Fruit fly (Drosophila melanogaster): ENCODE data around the gene beat-Ib.

Gene beat-Ib

dm6 chr2L:15962335-15962734 is at the start of gene beat-Ib:
Gene beat-Ib (minus strand): TSS chr2L:15962435.
- no peak for TF ChIP-seq Crg-1 (GFP tag; optimal IDR thresholded peaks at IDR 0.05)
- TF ChIP-seq cic (GFP tag; optimal IDR thresholded peaks at IDR 0.05) = no peak
- TF ChIP-seq CG11617 (GFP tag; optimal IDR thresholded peaks at IDR 0.05) = no peak
- TF ChIP-seq toe (GFP tag; optimal IDR thresholded peaks at IDR 0.05) = no peak
- TF ChIP-seq CG33017 (tag; optimal IDR thresholded peaks at IDR 0.05) = no peak

dm6 chr2L:16006179-16006578 is 43.9 kb upstream of the beat-Ib start, which contains the start of gene CG31820:
Gene CG31820 (minus strand): TSS chr2L:16006279.
- TF ChIP-seq CG7045 (GFP tag; optimal IDR thresholded peaks at IDR 0.05) (no peak), ovo (GFP tag; optimal IDR thresholded peaks at IDR 0.05) (no peak), toe (GFP tag; optimal IDR thresholded peaks at IDR 0.05) (no peak), Crg-1 (GFP tag; optimal IDR thresholded peaks at IDR 0.05) (no peak), tj (GFP tag; optimal IDR thresholded peaks at IDR 0.05) (no peak), bab1 (GFP tag; optimal IDR thresholded peaks at IDR 0.05) (no peak), cic (GFP tag; optimal IDR thresholded peaks at IDR 0.05) (no peak), Mnt (GFP tag; optimal IDR thresholded peaks at IDR 0.05) (no peak), CG33017 (tag; optimal IDR thresholded peaks at IDR 0.05) (no peak), CG11617 (GFP tag; optimal IDR thresholded peaks at IDR 0.05) (no peak), CG12768 (GFP tag; optimal IDR thresholded peaks at IDR 0.05) (no peak), Hr96 (GFP tag; optimal IDR thresholded peaks at IDR 0.05) (no peak), Clk (GFP tag; optimal IDR thresholded peaks at IDR 0.05) (no peak), pad (GFP tag; optimal IDR thresholded peaks at IDR 0.05) (no peak), CG14711 (tag; optimal IDR thresholded peaks at IDR 0.05) (no peak)

dm6 chr2L:16004025-16004424 is 41.8 kb upstream of the beat-Ib start, which contains the start of the genes CG13245 and CG43816:
Gene CG13245 (plus strand): TSS chr2L:16004325.
Gene CG43816 (plus strand): TSS chr2L:16004325.
- TF ChIP-seq CG12768 (GFP tag; optimal IDR thresholded peaks at IDR 0.05) (no peak), CG33017 (tag; optimal IDR thresholded peaks at IDR 0.05) (no peak), kay (GFP tag; ENCODE audit: borderline replicate concordance) (no peak), Clk (GFP tag; optimal IDR thresholded peaks at IDR 0.05) (no peak)

- TF ChIP-seq CG7045 (GFP tag; optimal IDR thresholded peaks at IDR 0.05) (no peak), cnc (optimal IDR thresholded peaks at IDR 0.05) (no peak), CG14711 (tag; optimal IDR thresholded peaks at IDR 0.05) (no peak), bab1 (GFP tag; optimal IDR thresholded peaks at IDR 0.05) (no peak), CG7101 (tag; optimal IDR thresholded peaks at IDR 0.05) (no peak), kay (GFP tag; ENCODE audit: borderline replicate concordance) (no peak), CG12768 (GFP tag; optimal IDR thresholded peaks at IDR 0.05) (no peak), pad (GFP tag; optimal IDR thresholded peaks at IDR 0.05) (no peak), cic (GFP tag; optimal IDR thresholded peaks at IDR 0.05) (no peak), toe (GFP tag; optimal IDR thresholded peaks at IDR 0.05) (no peak)
These were observed 41.3 kb upstream of the beat-Ib start, which contains the start of gene CG34167 for dm6 chr2L:16003541-16003940. Gene CG34167 (minus strand): TSS chr2L:16003641.

dm6 chr2L:16000199-16000598 is 38.0 kb upstream of the beat-Ib start, which contains the start of gene beat-Ic:
Gene beat-Ic (plus strand): TSS chr2L:16000291.
- TF ChIP-seq CG1620 (GFP tag; optimal IDR thresholded peaks at IDR 0.05) (no peak), Clk (GFP tag; optimal IDR thresholded peaks at IDR 0.05) (no peak), cnc (optimal IDR thresholded peaks at IDR 0.05) (no peak), Mnt (GFP tag; optimal IDR thresholded peaks at IDR 0.05) (no peak), CG12768 (GFP tag; optimal IDR thresholded peaks at IDR 0.05) (no peak), CG7045 (GFP tag; optimal IDR thresholded peaks at IDR 0.05) (no peak), Hr96 (GFP tag; optimal IDR thresholded peaks at IDR 0.05) (no peak), tj (GFP tag; optimal IDR thresholded peaks at IDR 0.05) (no peak), CG11617 (GFP tag; optimal IDR thresholded peaks at IDR 0.05) (no peak), cic (GFP tag; optimal IDR thresholded peaks at IDR 0.05) (no peak), CG14711 (tag; optimal IDR thresholded peaks at IDR 0.05) (no peak), toe (GFP tag; optimal IDR thresholded peaks at IDR 0.05) (no peak)

- no peak for TF ChIP-seq cnc (optimal IDR thresholded peaks at IDR 0.05)
- TF ChIP-seq CG12768 (GFP tag; optimal IDR thresholded peaks at IDR 0.05) = no peak
- no peak for TF ChIP-seq CG11617 (GFP tag; optimal IDR thresholded peaks at IDR 0.05)
- no peak for TF ChIP-seq CG7101 (tag; optimal IDR thresholded peaks at IDR 0.05)
- TF ChIP-seq Crg-1 (GFP tag; optimal IDR thresholded peaks at IDR 0.05) = no peak
- no peak for TF ChIP-seq Clk (GFP tag; optimal IDR thresholded peaks at IDR 0.05)
- TF ChIP-seq CG14711 (tag; optimal IDR thresholded peaks at IDR 0.05) = no peak
- TF ChIP-seq bab1 (GFP tag; optimal IDR thresholded peaks at IDR 0.05) = no peak
- no peak for TF ChIP-seq CG33017 (tag; optimal IDR thresholded peaks at IDR 0.05)
- no peak for TF ChIP-seq cic (GFP tag; optimal IDR thresholded peaks at IDR 0.05)
- TF ChIP-seq pad (GFP tag; optimal IDR thresholded peaks at IDR 0.05) = no peak
- no peak for TF ChIP-seq toe (GFP tag; optimal IDR thresholded peaks at IDR 0.05)
- TF ChIP-seq Mnt (GFP tag; optimal IDR thresholded peaks at IDR 0.05) = no peak
- TF ChIP-seq CG5204 (GFP tag; optimal IDR thresholded peaks at IDR 0.05) = no peak
- TF ChIP-seq tj (GFP tag; optimal IDR thresholded peaks at IDR 0.05) = no peak
- no peak for TF ChIP-seq ovo (GFP tag; optimal IDR thresholded peaks at IDR 0.05)
- TF ChIP-seq CG1620 (GFP tag; optimal IDR thresholded peaks at IDR 0.05) = no peak
- TF ChIP-seq Hr96 (GFP tag; optimal IDR thresholded peaks at IDR 0.05) = no peak
These were observed 17.0 kb upstream of the beat-Ib start, which contains the start of gene CG10839 for dm6 chr2L:15979186-15979585. Gene CG10839 (plus strand): TSS chr2L:15979486.

dm6 chr2L:15957558-15957957 is 4.7 kb downstream of the beat-Ib start, which contains the start of gene CG18063:
Gene CG18063 (plus strand): TSS chr2L:15957858.
- TF ChIP-seq pad (GFP tag; optimal IDR thresholded peaks at IDR 0.05) = no peak
